Fruit fly (Drosophila melanogaster) whole organism: ENCODE results near the gene P5CDh1.

Source experiments
- CG8478 ChIP-seq: fragments of >200 bp; optimal IDR thresholded peaks from 2 replicates; lab custom pipeline; 2018; ENCODE audit warnings: inconsistent platforms
- Dll ChIP-seq: fragments of >200 bp; optimal IDR thresholded peaks from 2 replicates; lab custom pipeline; 2017
- EcR ChIP-seq, 2 experiments: fragments of >200 bp; optimal IDR thresholded peaks; 2 replicates each; lab custom pipeline; 2017; ENCODE audit warnings: missing biosample characterization in 2 of 2, missing genetic modification characterization in 2 of 2, missing genetic modification reagents in 2 of 2
- pan ChIP-seq: fragments of >200 bp; optimal IDR thresholded peaks from 2 replicates; lab custom pipeline; 2017
- psq ChIP-seq: fragments of >200 bp; optimal IDR thresholded peaks from 2 replicates; lab custom pipeline; 2017
- usp ChIP-seq: fragments of >200 bp; optimal IDR thresholded peaks from 2 replicates; lab custom pipeline; 2017; ENCODE audit warnings: missing biosample characterization, missing genetic modification characterization, mixed read lengths

P5CDh1 gene

DNA sequence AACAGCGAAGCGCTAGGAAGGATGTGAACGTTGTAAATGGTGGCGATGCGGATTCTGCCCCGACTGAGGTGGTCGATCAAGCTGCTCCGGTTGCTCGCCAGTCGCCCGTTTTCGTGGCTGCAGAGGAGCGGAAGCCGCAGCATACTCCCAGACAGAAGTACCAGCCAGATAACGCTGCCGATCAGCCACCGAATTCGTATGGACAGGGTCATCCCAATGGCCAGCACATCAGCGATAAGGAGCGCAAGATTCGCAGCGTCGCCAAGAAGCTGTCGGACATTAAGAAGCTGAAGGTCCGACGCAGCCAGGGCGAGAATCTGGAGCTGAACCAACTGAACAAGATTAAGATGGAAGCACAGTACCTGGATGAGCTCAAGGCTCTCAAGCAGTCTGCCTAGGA lies 14.0 kb downstream of the P5CDh1 start:
- TF ChIP-seq usp (no peak), Dll (no peak), EcR (GFP tag; optimal IDR thresholded peaks at IDR 0.05; lab: Kevin White, UChicago) (no peak), psq (lab: Kevin White, UChicago) (no peak), pan (lab: Kevin White, UChicago) (no peak), CG8478 (lab: Kevin White, UChicago) (no peak)

dm6 chr3L:21824725-21825353 lies 16.3 kb downstream of the P5CDh1 start, which contains the start of gene eIF2A:
eIF2A (plus strand) TSS chr3L:21824740.
- no peak for TF ChIP-seq Dll
- TF ChIP-seq pan (lab: Kevin White, UChicago), result no peak
- TF ChIP-seq psq (lab: Kevin White, UChicago), result no peak
- TF ChIP-seq EcR (GFP tag; optimal IDR thresholded peaks at IDR 0.05; lab: Kevin White, UChicago), result no peak
- no peak for TF ChIP-seq CG8478 (lab: Kevin White, UChicago)
- no peak for TF ChIP-seq usp

- TF ChIP-seq psq (lab: Kevin White, UChicago) (no peak), CG8478 (lab: Kevin White, UChicago) (no peak), EcR (GFP tag; optimal IDR thresholded peaks at IDR 0.05; lab: Kevin White, UChicago) (no peak), Dll (no peak), pan (lab: Kevin White, UChicago) (no peak)
Observed at dm6 chr3L:21823236-21823635, 17.9 kb downstream of the P5CDh1 start, which contains the start of gene CG7407. CG7407 (plus strand) TSS chr3L:21823461.

- TF ChIP-seq usp, result no peak
- no peak for TF ChIP-seq Dll
- no peak for TF ChIP-seq EcR (GFP tag; optimal IDR thresholded peaks at IDR 0.05; lab: Kevin White, UChicago)
- TF ChIP-seq CG8478 (lab: Kevin White, UChicago), result no peak
- no peak for TF ChIP-seq pan (lab: Kevin White, UChicago)
- no peak for TF ChIP-seq psq (lab: Kevin White, UChicago)
Observed at dm6 chr3L:21821780-21822179, 19.4 kb downstream of the P5CDh1 start, which contains the start of gene CycH. CycH (plus strand) TSS chr3L:21821997.

DNA sequence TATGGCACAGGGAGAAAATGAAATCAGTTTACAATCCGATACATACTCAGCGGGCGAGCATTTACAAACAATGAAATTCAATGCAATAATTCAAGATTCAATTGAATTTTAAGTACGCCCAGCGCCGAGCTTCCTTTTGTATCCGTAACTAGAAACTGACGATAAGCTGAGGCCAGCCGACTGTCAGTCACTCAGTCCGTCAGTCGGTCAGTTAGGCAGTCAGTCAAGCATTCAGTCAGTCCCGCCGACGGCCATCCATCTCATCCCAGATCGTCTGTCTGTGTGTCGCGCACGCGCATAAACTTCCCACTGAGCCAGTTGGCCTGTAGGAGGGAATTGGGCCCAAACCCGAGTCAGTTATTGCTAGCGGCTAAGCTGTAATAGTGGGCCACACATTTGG lies 21.7 kb downstream of the P5CDh1 start:
- no peak for TF ChIP-seq Dll
- TF ChIP-seq usp, result no peak
- no peak for TF ChIP-seq CG8478 (lab: Kevin White, UChicago)
- TF ChIP-seq pan (lab: Kevin White, UChicago), result no peak
- no peak for TF ChIP-seq psq (lab: Kevin White, UChicago)
- TF ChIP-seq EcR (GFP tag; optimal IDR thresholded peaks at IDR 0.05; lab: Kevin White, UChicago), result no peak

DNA sequence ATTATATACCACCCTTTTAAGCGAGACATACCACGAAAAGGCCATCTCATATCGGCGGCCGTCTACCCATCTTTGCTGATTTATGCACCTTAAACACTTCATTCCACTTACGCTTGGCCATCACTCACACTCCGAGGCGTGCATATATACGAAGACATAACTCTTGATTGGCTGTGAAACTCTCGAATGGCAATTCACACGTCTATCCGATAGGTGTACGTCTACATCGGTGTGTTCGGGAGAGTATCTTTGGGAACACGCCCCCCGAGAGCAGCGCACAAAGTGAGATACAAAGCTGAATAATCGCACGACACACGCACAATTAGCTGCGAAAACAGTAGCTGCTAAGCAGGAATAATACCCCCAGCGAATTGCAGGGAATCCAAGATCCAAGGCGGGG lies 22.5 kb downstream of the P5CDh1 start:
- TF ChIP-seq psq (lab: Kevin White, UChicago) (no peak), EcR (GFP tag; optimal IDR thresholded peaks at IDR 0.05; lab: Kevin White, UChicago) (no peak), pan (lab: Kevin White, UChicago) (no peak), CG8478 (lab: Kevin White, UChicago) (no peak), Dll (no peak), usp (no peak)

DNA sequence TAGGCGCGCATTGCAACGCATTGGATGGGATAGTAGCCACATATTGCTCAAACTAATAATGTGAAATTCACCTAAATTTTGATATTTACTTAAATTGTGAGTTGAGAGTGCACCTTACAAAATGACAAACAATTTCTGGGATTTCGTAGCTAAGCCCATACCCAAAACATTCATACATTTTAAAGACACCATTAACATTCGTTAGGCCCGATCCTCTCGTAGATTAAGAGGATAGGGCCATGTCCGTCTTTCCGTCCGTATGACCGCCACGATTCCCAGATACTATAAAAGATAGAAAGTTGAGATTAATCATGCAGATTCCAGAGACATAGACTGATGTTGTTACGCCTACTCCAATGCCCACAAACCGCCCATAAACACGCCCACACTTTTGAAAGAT lies 27.6 kb downstream of the P5CDh1 start, which contains the start of gene CG43895:
Gene CG43895 (minus strand): TSS at position 101 of the 400 bp plus-strand sequence.
- TF ChIP-seq psq (lab: Kevin White, UChicago) (no peak), pan (lab: Kevin White, UChicago) (no peak)

DNA sequence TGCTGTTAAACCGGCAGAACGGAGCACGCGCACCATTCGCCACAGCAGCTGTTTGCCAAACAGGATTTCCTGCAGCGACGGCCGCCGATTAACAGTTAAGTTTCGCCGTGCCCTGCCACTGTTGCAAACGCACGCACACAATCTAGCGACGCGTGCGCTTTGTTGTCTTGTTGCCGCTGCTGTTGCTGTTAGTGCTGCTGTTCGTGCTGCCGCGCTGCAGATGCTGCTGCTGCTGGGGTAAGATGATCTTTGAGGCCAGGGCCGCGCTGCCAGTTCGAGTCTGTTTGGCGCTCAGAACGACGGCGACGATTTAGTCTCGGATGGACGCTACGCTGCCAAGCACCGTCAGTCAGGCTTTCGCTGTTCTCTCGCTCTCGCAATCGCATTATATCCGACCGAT lies 32.6 kb downstream of the P5CDh1 start, which contains the start of gene eg:
Gene eg (plus strand): TSS at position 136 of the 400 bp plus-strand sequence.
- TF ChIP-seq Dll, result no peak
- no peak for TF ChIP-seq EcR (GFP tag; optimal IDR thresholded peaks at IDR 0.05; lab: Kevin White, UChicago)
- TF ChIP-seq CG8478 (lab: Kevin White, UChicago), result no peak
- TF ChIP-seq psq (lab: Kevin White, UChicago), result no peak
- TF ChIP-seq pan (lab: Kevin White, UChicago), result no peak

DNA sequence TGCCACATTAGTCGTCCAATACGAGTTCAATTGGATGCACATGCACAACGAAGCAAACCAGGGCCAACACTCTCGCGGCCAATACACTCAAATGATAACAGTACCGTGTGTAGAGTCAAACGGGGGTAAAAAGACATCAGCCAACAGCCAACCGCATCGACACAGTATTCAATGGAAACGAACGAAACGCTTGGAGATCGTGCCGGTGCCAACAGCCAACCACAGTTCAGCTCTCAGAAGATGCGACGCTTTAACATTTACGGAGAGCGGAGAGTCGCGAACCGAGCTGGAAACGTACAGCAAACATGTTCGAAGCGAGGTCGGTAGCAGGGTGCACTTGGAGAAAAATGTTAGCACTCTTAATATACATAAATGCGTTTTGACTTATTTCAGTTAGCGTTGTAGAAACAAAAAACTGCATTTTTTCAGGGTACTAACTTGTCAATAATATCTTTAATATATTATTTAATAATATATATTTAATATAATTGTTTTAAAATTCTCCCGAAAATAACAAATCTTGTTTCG lies 33.1 kb downstream of the P5CDh1 start:
- TF ChIP-seq CG8478 (lab: Kevin White, UChicago), result no peak
- TF ChIP-seq EcR (GFP tag; optimal IDR thresholded peaks at IDR 0.05; lab: Kevin White, UChicago), result no peak
- TF ChIP-seq pan (lab: Kevin White, UChicago), result no peak
- TF ChIP-seq Dll, result no peak
- TF ChIP-seq usp, result no peak
- no peak for TF ChIP-seq psq (lab: Kevin White, UChicago)

DNA sequence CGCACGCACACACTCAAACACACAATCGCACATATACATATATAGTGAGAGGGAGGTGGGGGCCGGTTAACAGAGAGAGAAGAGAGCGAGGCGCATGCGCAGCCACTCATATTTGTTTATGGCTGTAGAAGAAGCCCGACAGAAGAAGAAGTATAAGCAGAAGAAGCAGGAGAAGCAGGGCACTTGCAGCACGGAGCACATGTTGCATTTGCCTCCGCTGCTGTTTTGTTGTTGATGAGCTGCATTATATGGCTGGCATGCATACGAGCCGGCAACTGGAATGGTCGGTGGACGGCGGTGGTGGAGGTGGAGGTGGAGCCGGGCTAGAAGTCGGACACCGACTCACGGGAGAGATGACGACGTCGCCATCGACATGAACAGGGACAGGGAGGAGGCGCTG lies 40.7 kb downstream of the P5CDh1 start:
- TF ChIP-seq EcR (GFP tag; optimal IDR thresholded peaks at IDR 0.05; lab: Kevin White, UChicago) (no peak), pan (lab: Kevin White, UChicago) (no peak), usp (no peak), psq (lab: Kevin White, UChicago) (no peak), CG8478 (lab: Kevin White, UChicago) (no peak), Dll (no peak)

- TF ChIP-seq psq (lab: Kevin White, UChicago) (no peak), Dll (no peak), EcR (GFP tag; optimal IDR thresholded peaks at IDR 0.05; lab: Kevin White, UChicago) (no peak), usp (no peak), CG8478 (lab: Kevin White, UChicago) (no peak), pan (lab: Kevin White, UChicago) (no peak)
Observed at dm6 chr3L:21787883-21788282, 53.3 kb downstream of the P5CDh1 start.
